Fruit fly (Drosophila melanogaster): Measurements from ENCODE around the gene NTPase.

NTPase gene

DNA sequence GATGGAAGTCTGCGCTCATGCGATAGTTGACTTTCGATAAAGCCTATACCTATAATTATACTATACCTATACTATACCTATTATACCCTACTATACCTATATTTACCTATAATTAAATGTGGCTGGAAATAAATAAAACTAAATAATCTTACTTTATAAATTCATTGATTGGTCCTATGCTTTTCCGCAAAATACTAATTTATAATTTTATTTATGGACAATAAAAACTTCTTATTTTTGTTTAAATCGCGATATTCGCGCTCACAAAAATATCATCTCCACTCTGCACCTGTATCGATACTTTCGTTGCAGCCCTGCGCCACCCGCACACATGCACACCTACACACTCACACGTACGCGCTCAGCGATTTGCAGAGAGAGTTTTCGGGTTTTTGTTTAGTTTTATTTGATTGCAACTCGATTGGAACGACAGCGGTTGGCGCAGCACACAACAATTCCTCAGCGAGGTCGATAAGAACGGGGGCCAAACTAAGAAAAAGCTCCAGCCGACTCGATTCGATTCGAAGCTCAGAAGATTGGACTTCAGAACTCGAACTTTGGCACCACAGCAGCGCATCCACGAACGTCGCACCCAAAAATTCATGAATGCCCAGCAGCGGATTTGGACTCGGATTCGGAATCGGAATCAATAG lies 11.0 kb downstream of the NTPase start, which contains the start of gene CG8814 (continued):
- peak; percentile 1 for TF ChIP-seq schlank (tag; optimal IDR thresholded peaks at IDR 0.05)
- TF ChIP-seq zen2 (GFP tag; IDR thresholded peaks at IDR 0.05; ENCODE audit: partially characterized antibody), result no peak
- TF ChIP-seq CG7987 (GFP tag; optimal IDR thresholded peaks at IDR 0.05), result peak; percentile 0
- TF ChIP-seq E2f1 (GFP tag; IDR thresholded peaks at IDR 0.05), result peak; percentile 47; the same call in 1 of the 2 replicates
- peak; percentile 70 for TF ChIP-seq CG34224 (GFP tag; IDR thresholded peaks at IDR 0.05; ENCODE audit: partially characterized antibody)
- TF ChIP-seq bcd (GFP tag; optimal IDR thresholded peaks at IDR 0.05), result peak; percentile 67
- no peak for TF ChIP-seq dimm (GFP tag; IDR thresholded peaks at IDR 0.05)
- no peak for TF ChIP-seq CrebB (tag; optimal IDR thresholded peaks at IDR 0.05)
- TF ChIP-seq CG1024 (GFP tag; IDR thresholded peaks at IDR 0.05), result no peak
- TF ChIP-seq Dbx (GFP tag; IDR thresholded peaks at IDR 0.05), result peak; percentile 72; the same call in 2 of the 3 replicates
- TF ChIP-seq Gsc (GFP tag; IDR thresholded peaks at IDR 0.05), result no peak
- TF ChIP-seq Chrac-16 (GFP tag; optimal IDR thresholded peaks at IDR 0.05), result peak; percentile 57
- peak; percentile 69 for TF ChIP-seq Hmr (GFP tag; optimal IDR thresholded peaks at IDR 0.05)
- TF ChIP-seq lilli (GFP tag; optimal IDR thresholded peaks at IDR 0.05), result peak; percentile 92
- peak; percentile 69 for TF ChIP-seq CG10147 (GFP tag; optimal IDR thresholded peaks at IDR 0.05)
- peak; percentile 69 for TF ChIP-seq CG11085 (GFP tag; IDR thresholded peaks at IDR 0.05)
- peak; percentile 75 for TF ChIP-seq CG6272 (GFP tag; IDR thresholded peaks at IDR 0.05)

DNA sequence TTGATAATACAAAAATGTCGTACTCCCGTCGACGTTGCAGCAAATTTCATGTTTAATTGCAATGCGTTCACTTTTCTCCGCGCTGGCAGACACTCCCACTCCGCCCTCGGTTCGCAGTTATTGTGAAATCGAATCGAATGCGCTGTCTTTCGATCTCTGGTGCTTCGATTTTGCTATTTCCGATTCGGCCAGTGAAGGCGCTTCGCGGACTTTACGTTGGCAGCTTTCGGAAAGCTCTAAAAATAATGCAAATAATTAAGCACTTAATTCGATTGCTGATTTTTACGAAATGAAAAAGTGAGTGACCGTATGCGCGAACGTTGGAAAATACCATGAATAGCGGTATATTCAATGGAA lies 11.5 kb downstream of the NTPase start, which contains the start of gene Ifrd1:
Gene Ifrd1 (minus strand): TSS at position 305 of the 357 bp plus-strand sequence.
- no peak for TF ChIP-seq CG2678 (tag; optimal IDR thresholded peaks at IDR 0.05)
- no peak for TF ChIP-seq CG8290 (GFP tag; optimal IDR thresholded peaks at IDR 0.05)
- TF ChIP-seq CG8290 (tag; optimal IDR thresholded peaks at IDR 0.05), result peak in 1 of 2 experiments; percentile 36
- TF ChIP-seq CG4617 (GFP tag; optimal IDR thresholded peaks at IDR 0.05; ENCODE audit: borderline replicate concordance), result peak; percentile 4
- no peak for TF ChIP-seq CG1233 (GFP tag; optimal IDR thresholded peaks at IDR 0.05)
- TF ChIP-seq Hr51 (GFP tag; optimal IDR thresholded peaks at IDR 0.05), result no peak
- peak; percentile 29 for TF ChIP-seq exex (tag; optimal IDR thresholded peaks at IDR 0.05)
- TF ChIP-seq Atf-2 (GFP tag; optimal IDR thresholded peaks at IDR 0.05), result no peak
- no peak for TF ChIP-seq CG12071 (GFP tag; optimal IDR thresholded peaks at IDR 0.05)
- TF ChIP-seq ase (GFP tag; IDR thresholded peaks at IDR 0.05), result no peak
- peak; percentile 82 for TF ChIP-seq MESR4 (GFP tag; optimal IDR thresholded peaks at IDR 0.05)
- TF ChIP-seq CG7928 (GFP tag; optimal IDR thresholded peaks at IDR 0.05), result no peak
- peak; percentile 100 for TF ChIP-seq CG7745 (tag; optimal IDR thresholded peaks at IDR 0.05)
- TF ChIP-seq CG2199 (GFP tag; IDR thresholded peaks at IDR 0.05), result 0 out of 3 replicates have a peak, but pooled peaks have one; percentile 9
- TF ChIP-seq CG17568 (GFP tag; optimal IDR thresholded peaks at IDR 0.05), result peak; percentile 11
- TF ChIP-seq ci (GFP tag; IDR thresholded peaks at IDR 0.05), result peak; percentile 5; the same call in 1 of the 3 replicates
- peak; percentile 5 for TF ChIP-seq Deaf1 (tag; optimal IDR thresholded peaks at IDR 0.05)
- TF ChIP-seq rib (GFP tag; IDR thresholded peaks at IDR 0.05), result 0 out of 2 replicates have a peak, but pooled peaks have one; percentile 13
- TF ChIP-seq chinmo (GFP tag; IDR thresholded peaks at IDR 0.05; ENCODE audit: partially characterized antibody), result peak; percentile 38; the same call in 2 of the 4 replicates
- TF ChIP-seq chm (GFP tag; IDR thresholded peaks at IDR 0.05), result peak; percentile 62; the same call in 1 of the 2 replicates

DNA sequence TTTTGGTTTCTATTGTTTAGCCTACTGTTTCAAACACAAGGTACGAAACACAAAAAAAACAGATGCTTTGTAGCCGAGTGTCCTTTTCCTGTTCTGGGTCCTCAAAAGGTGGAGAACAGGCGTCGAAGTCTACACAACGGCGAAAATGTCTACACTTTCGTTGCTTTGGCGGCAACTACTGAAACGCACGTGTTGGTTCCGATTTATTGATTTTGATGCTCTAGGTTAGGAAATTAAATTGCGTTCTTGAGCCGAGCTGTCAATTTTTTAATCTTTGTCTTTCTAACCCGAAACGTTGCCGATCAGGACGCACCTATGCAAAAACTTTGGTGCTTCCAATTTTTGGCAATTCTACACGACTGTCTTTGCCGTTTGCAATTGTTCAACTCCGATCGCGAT lies 11.9 kb downstream of the NTPase start:
- no peak for TF ChIP-seq Nf-YA (GFP tag; IDR thresholded peaks at IDR 0.05)
- TF ChIP-seq onecut (GFP tag; IDR thresholded peaks at IDR 0.05), result peak; percentile 79
- TF ChIP-seq eve (GFP tag; optimal IDR thresholded peaks at IDR 0.05), result no peak
- 0 out of 2 replicates have a peak, but pooled peaks have one; percentile 2 for TF ChIP-seq HLH3B (GFP tag; IDR thresholded peaks at IDR 0.05)
- TF ChIP-seq Atf6 (GFP tag; IDR thresholded peaks at IDR 0.05), result 0 out of 2 replicates have a peak, but pooled peaks have one; percentile 3
- TF ChIP-seq CG4730 (GFP tag; IDR thresholded peaks at IDR 0.05), result no peak
- TF ChIP-seq Max (GFP tag; optimal IDR thresholded peaks at IDR 0.05), result peak; percentile 20
- peak; percentile 68 for TF ChIP-seq dm (GFP tag; optimal IDR thresholded peaks at IDR 0.05)
- peak; percentile 71 for TF ChIP-seq bigmax (GFP tag; optimal IDR thresholded peaks at IDR 0.05)

Data from whole organism, embryonic.